Worm (Caenorhabditis elegans) whole organism, young adult: ENCODE data around the gene egl-2.

ENCODE experiments used
- Y95B8A.8 ChIP-seq: fragments of 200-800 bp; sonication (Bioruptor generic); IDR thresholded peaks from 2 replicates; pipeline ENCODE4 v1.3.6; 2022; ENCODE audit warnings: missing genetic modification reagents, missing genetic modification characterization, missing compliant biosample characterization
- ama-1 ChIP-seq, 3 experiments: fragments of 150-350 bp in 1 of 3; sonication (generic microtip) in 2 of 3; optimal IDR thresholded peaks; 2 replicates each; lab custom pipeline; 2014 to 2018; ENCODE audit warnings: missing biosample characterization in 2 of 3, missing genetic modification characterization in 2 of 3, missing genetic modification reagents in 2 of 3
- aptf-3 ChIP-seq: fragments of 200-800 bp; sonication (Bioruptor generic); IDR thresholded peaks from 2 replicates; pipeline ENCODE4 v1.3.6; 2022; ENCODE audit warnings: missing genetic modification characterization, missing compliant biosample characterization
- ceh-40 ChIP-seq: fragments of 200-800 bp; sonication (Bioruptor generic); IDR thresholded peaks from 2 replicates; pipeline ENCODE4 v1.3.6; 2022; ENCODE audit warnings: missing genetic modification characterization, missing compliant biosample characterization
- mel-28 ChIP-seq: sonication (generic microtip); optimal IDR thresholded peaks from 2 replicates; lab custom pipeline; 2016; ENCODE audit warnings: borderline replicate concordance, mild to moderate bottlenecking, missing genetic modification characterization, missing compliant biosample characterization
- pha-4 ChIP-seq: fragments of 150-350 bp; sonication (generic microtip); optimal IDR thresholded peaks from 2 replicates; lab custom pipeline; 2014; ENCODE audit warnings: missing biosample characterization, missing genetic modification reagents, missing genetic modification characterization
- sdz-38 ChIP-seq: sonication (generic microtip); optimal IDR thresholded peaks from 2 replicates; lab custom pipeline; 2016; ENCODE audit warnings: missing genotype, missing genetic modification characterization, missing compliant biosample characterization
- tbx-9 ChIP-seq: sonication (generic microtip); optimal IDR thresholded peaks from 2 replicates; lab custom pipeline; 2016; ENCODE audit warnings: borderline replicate concordance, missing genetic modification characterization, inconsistent platforms, missing compliant biosample characterization

DNA sequence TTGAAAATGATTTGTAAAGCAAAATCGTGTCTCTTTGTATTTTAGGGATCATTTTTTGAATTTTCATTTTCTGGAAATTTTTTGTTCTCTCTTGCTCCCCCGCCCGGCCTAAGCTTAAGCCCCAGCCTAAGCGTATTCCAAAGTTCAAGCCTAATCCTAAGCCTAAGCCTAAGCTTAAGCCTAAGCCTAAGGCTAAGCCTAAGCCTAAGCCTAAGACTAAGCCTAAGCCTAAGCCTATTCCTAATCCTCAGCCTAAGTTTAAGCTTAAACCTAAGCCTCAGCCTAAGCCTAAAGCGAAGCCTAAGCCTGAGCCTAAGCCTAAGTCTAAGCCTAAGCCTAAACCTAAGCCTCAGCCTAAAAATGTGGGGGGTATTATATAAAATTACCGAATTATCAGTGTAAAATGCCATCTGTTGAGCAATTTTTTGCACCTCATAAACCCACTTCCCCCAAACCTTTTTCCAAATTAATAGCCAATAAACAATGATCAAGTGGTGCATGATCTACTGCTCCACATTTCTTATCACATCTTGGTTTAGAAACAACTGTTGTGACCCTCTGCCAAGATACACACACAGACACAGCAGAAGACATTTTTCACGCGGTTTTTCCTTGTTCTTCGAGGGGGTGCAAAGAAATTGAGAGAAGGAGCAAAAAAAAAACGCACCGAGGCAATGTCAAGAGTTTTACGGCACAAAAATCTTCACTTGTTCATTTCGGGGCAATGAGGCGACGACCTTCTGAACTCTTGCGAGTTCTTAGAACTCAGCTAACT lies 42.3 kb upstream of the egl-2 start:
- TF ChIP-seq aptf-3 (no peak), sdz-38 (tag; lab: Kevin White, UChicago) (no peak), mel-28 (tag; lab: Kevin White, UChicago) (no peak), ceh-40 (GFP tag; lab: Robert Waterston, UW) (no peak), ama-1 (optimal IDR thresholded peaks at IDR 0.05; lab: Kevin White, UChicago) (no peak), ama-1 (GFP tag; optimal IDR thresholded peaks at IDR 0.05; lab: Kevin White, UChicago) (no peak), Y95B8A.8 (no peak), pha-4 (tag; lab: Kevin White, UChicago) (no peak), tbx-9 (no peak)
